Worm (Caenorhabditis elegans) whole organism, L1 larva: ENCODE results near the gene W03A5.6.

Experiments used
- ama-1 ChIP-seq: fragments of 150-350 bp; optimal IDR thresholded peaks from 2 replicates; lab custom pipeline; 2014
- lin-13 ChIP-seq: fragments of 150-350 bp; optimal IDR thresholded peaks from 2 replicates; lab custom pipeline; 2014; ENCODE audit warnings: missing biosample characterization, missing genetic modification reagents, missing genetic modification characterization
- nhr-12 ChIP-seq: sonication (generic microtip); optimal IDR thresholded peaks from 2 replicates; lab custom pipeline; 2017; ENCODE audit warnings: missing biosample characterization, missing genetic modification characterization

- TF ChIP-seq nhr-12 (tag; lab: Kevin White, UChicago) = no peak
- TF ChIP-seq ama-1 (lab: Kevin White, UChicago) = no peak
- no peak for TF ChIP-seq lin-13 (GFP tag; lab: Kevin White, UChicago)
These were observed 12.8 kb upstream of the W03A5.6 start, which contains the start of gene F48E8.4 for ce11 chrIII:5453290-5453689.
